Worm (Caenorhabditis elegans) whole organism, L1 larva: ENCODE measurements around the gene hpo-10.

Source experiments
- C04F5.9 ChIP-seq: sonication (generic microtip); optimal IDR thresholded peaks from 2 replicates; lab custom pipeline; 2016; ENCODE audit warnings: missing genetic modification characterization, missing compliant biosample characterization
- aha-1 ChIP-seq: fragments of 150-350 bp; optimal IDR thresholded peaks from 2 replicates; lab custom pipeline; 2014; ENCODE audit warnings: missing biosample characterization, missing genetic modification characterization
- aly-2 ChIP-seq: fragments of 150-350 bp; optimal IDR thresholded peaks from 2 replicates; lab custom pipeline; 2014; ENCODE audit warnings: missing biosample characterization, missing genetic modification characterization
- ama-1 ChIP-seq: fragments of 150-350 bp; optimal IDR thresholded peaks from 2 replicates; lab custom pipeline; 2014
- blmp-1 ChIP-seq: fragments of 150-350 bp; optimal IDR thresholded peaks from 2 replicates; lab custom pipeline; 2014; ENCODE audit warnings: missing biosample characterization, missing genetic modification characterization
- ceh-82 ChIP-seq, 3 experiments: fragments of 150-350 bp in 1 of 3; sonication (generic microtip) in 2 of 3; optimal IDR thresholded peaks; 2 replicates each; lab custom pipeline; 2014 to 2017; ENCODE audit warnings: missing biosample characterization in 3 of 3, missing genetic modification characterization in 3 of 3
- ceh-88 ChIP-seq: fragments of 200-800 bp; sonication (Bioruptor generic); IDR thresholded peaks from 2 replicates; pipeline ENCODE4 v1.3.6; 2022; ENCODE audit warnings: missing genetic modification characterization, missing compliant biosample characterization
- ceh-90 ChIP-seq: sonication (generic microtip); optimal IDR thresholded peaks from 2 replicates; lab custom pipeline; 2016; ENCODE audit warnings: missing genetic modification characterization, missing compliant biosample characterization
- dpl-1 ChIP-seq, 3 experiments: fragments of 150-350 bp in 2 of 3; sonication (generic microtip) in 1 of 3; optimal IDR thresholded peaks; 2 replicates each; lab custom pipeline; 2014 to 2017; ENCODE audit warnings: missing biosample characterization in 3 of 3, missing genetic modification characterization in 3 of 3, missing genetic modification reagents in 3 of 3
- dsc-1 ChIP-seq: sonication (generic microtip); optimal IDR thresholded peaks from 2 replicates; lab custom pipeline; 2016; ENCODE audit warnings: mild to moderate bottlenecking, missing genetic modification characterization, missing compliant biosample characterization
- efl-1 ChIP-seq, 4 experiments: fragments of 150-350 bp; optimal IDR thresholded peaks in 3 of 4; peaks in 1 of 4; 1 replicate in 1 of 4; 2 replicates in 3 of 4; lab custom pipeline; 2014; ENCODE audit warnings: missing biosample characterization in 2 of 4, missing genetic modification characterization in 2 of 4, missing genetic modification reagents in 2 of 4
- elt-2 ChIP-seq: sonication (generic microtip); optimal IDR thresholded peaks from 2 replicates; lab custom pipeline; 2016; ENCODE audit warnings: missing genetic modification characterization, mild to moderate bottlenecking, inconsistent platforms, missing compliant biosample characterization, missing genetic modification reagents
- ets-5 ChIP-seq: fragments of 200-800 bp; sonication (Bioruptor generic); IDR thresholded peaks from 2 replicates; pipeline ENCODE4 v1.3.6; 2022; ENCODE audit warnings: missing genetic modification characterization, missing compliant biosample characterization
- fkh-10 ChIP-seq: sonication (generic microtip); optimal IDR thresholded peaks from 2 replicates; lab custom pipeline; 2017; ENCODE audit warnings: missing biosample characterization, missing genetic modification reagents, missing genetic modification characterization
- fos-1 ChIP-seq: fragments of 150-350 bp; optimal IDR thresholded peaks from 2 replicates; lab custom pipeline; 2014; ENCODE audit warnings: missing biosample characterization, missing genetic modification characterization
- hlh-17 ChIP-seq: fragments of 200-800 bp; sonication (Bioruptor generic); optimal IDR thresholded peaks from 2 replicates; lab custom pipeline; 2018; ENCODE audit warnings: missing genetic modification characterization, mild to moderate bottlenecking, missing compliant biosample characterization, moderate library complexity, borderline replicate concordance
- isw-1 ChIP-seq: fragments of 200-800 bp; sonication (Bioruptor generic); IDR thresholded peaks from 2 replicates; pipeline ENCODE4 v1.3.6; 2022; ENCODE audit warnings: missing genetic modification characterization, missing compliant biosample characterization
- jun-1 ChIP-seq: fragments of 150-350 bp; optimal IDR thresholded peaks from 2 replicates; lab custom pipeline; 2014; ENCODE audit warnings: missing biosample characterization, missing genetic modification reagents, missing genetic modification characterization
- lin-13 ChIP-seq: fragments of 150-350 bp; optimal IDR thresholded peaks from 2 replicates; lab custom pipeline; 2014; ENCODE audit warnings: missing biosample characterization, missing genetic modification reagents, missing genetic modification characterization
- lin-14 ChIP-seq: fragments of 200-800 bp; sonication (Bioruptor generic); optimal IDR thresholded peaks from 2 replicates; lab custom pipeline; 2018; ENCODE audit warnings: mild to moderate bottlenecking, missing genetic modification characterization, moderate library complexity, missing compliant biosample characterization
- lin-15B ChIP-seq: fragments of 150-350 bp; sonication (generic microtip); optimal IDR thresholded peaks from 3 replicates; lab custom pipeline; 2014; ENCODE audit warnings: missing biosample characterization, missing genetic modification characterization
- lir-3 ChIP-seq: sonication (generic microtip); optimal IDR thresholded peaks from 2 replicates; lab custom pipeline; 2016; ENCODE audit warnings: mild to moderate bottlenecking, missing genetic modification characterization, moderate library complexity, missing compliant biosample characterization; ENCODE audit not compliant: poor library complexity
- lsy-2 ChIP-seq, 2 experiments: fragments of 150-350 bp; optimal IDR thresholded peaks; 2 replicates each; lab custom pipeline; 2014; ENCODE audit warnings: missing biosample characterization in 2 of 2, missing genetic modification characterization in 2 of 2
- mef-2 ChIP-seq: fragments of 150-350 bp; optimal IDR thresholded peaks from 2 replicates; lab custom pipeline; 2014; ENCODE audit warnings: missing biosample characterization, missing genetic modification characterization
- mep-1 ChIP-seq: fragments of 150-350 bp; optimal IDR thresholded peaks from 2 replicates; lab custom pipeline; 2014; ENCODE audit warnings: missing biosample characterization, missing genetic modification characterization
- nhr-11 ChIP-seq: fragments of 150-350 bp; optimal IDR thresholded peaks from 2 replicates; lab custom pipeline; 2014; ENCODE audit warnings: missing biosample characterization, missing genetic modification characterization
- nhr-12 ChIP-seq: sonication (generic microtip); optimal IDR thresholded peaks from 2 replicates; lab custom pipeline; 2017; ENCODE audit warnings: missing biosample characterization, missing genetic modification characterization
- nhr-19 ChIP-seq: fragments of 200-800 bp; sonication (Bioruptor generic); conservative IDR thresholded peaks from 2 replicates; pipeline ENCODE4 v1.3.6; 2022; ENCODE audit warnings: missing genetic modification characterization, missing compliant biosample characterization
- nhr-237 ChIP-seq: fragments of 150-350 bp; optimal IDR thresholded peaks from 2 replicates; lab custom pipeline; 2014; ENCODE audit warnings: missing biosample characterization, missing genetic modification characterization
- nhr-28 ChIP-seq: fragments of 150-350 bp; optimal IDR thresholded peaks from 2 replicates; lab custom pipeline; 2014; ENCODE audit warnings: missing biosample characterization, missing genetic modification characterization
- nhr-71 ChIP-seq: sonication (generic microtip); optimal IDR thresholded peaks from 2 replicates; lab custom pipeline; 2016; ENCODE audit warnings: mild to moderate bottlenecking, missing genetic modification characterization, moderate library complexity, missing compliant biosample characterization
- nhr-77 ChIP-seq: fragments of 150-350 bp; optimal IDR thresholded peaks from 2 replicates; lab custom pipeline; 2014; ENCODE audit warnings: missing biosample characterization, missing genetic modification characterization
- nhr-84 ChIP-seq: sonication (generic microtip); optimal IDR thresholded peaks from 2 replicates; lab custom pipeline; 2017; ENCODE audit warnings: missing biosample characterization, missing genetic modification characterization
- nhr-90 ChIP-seq: sonication (generic microtip); optimal IDR thresholded peaks from 2 replicates; lab custom pipeline; 2016; ENCODE audit warnings: mild to moderate bottlenecking, missing genetic modification characterization, missing compliant biosample characterization; ENCODE audit not compliant: poor library complexity
- rnt-1 ChIP-seq: sonication (generic microtip); optimal IDR thresholded peaks from 2 replicates; lab custom pipeline; 2016; ENCODE audit warnings: mild to moderate bottlenecking, missing genetic modification characterization, moderate library complexity, missing compliant biosample characterization
- skn-1 ChIP-seq: fragments of 150-350 bp; optimal IDR thresholded peaks from 2 replicates; lab custom pipeline; 2014; ENCODE audit warnings: missing biosample characterization, missing genetic modification characterization
- snpc-4 ChIP-seq: fragments of 150-350 bp; optimal IDR thresholded peaks from 2 replicates; lab custom pipeline; 2014; ENCODE audit warnings: missing biosample characterization, missing genetic modification characterization
- snu-23 ChIP-seq: sonication (generic microtip); optimal IDR thresholded peaks from 2 replicates; lab custom pipeline; 2016; ENCODE audit warnings: missing genetic modification characterization, missing compliant biosample characterization
- sox-4 ChIP-seq: sonication (generic microtip); optimal IDR thresholded peaks from 2 replicates; lab custom pipeline; 2016; ENCODE audit warnings: missing genetic modification characterization, missing compliant biosample characterization
- sptf-1 ChIP-seq: fragments of 150-350 bp; optimal IDR thresholded peaks from 2 replicates; lab custom pipeline; 2014; ENCODE audit warnings: missing biosample characterization, missing genetic modification characterization
- swsn-7 ChIP-seq: sonication (generic microtip); optimal IDR thresholded peaks from 2 replicates; lab custom pipeline; 2016; ENCODE audit warnings: missing genetic modification characterization, missing compliant biosample characterization
- tlp-1 ChIP-seq: fragments of 150-350 bp; optimal IDR thresholded peaks from 2 replicates; lab custom pipeline; 2014; ENCODE audit warnings: missing biosample characterization, missing genetic modification characterization
- unc-130 ChIP-seq: fragments of 150-350 bp; optimal IDR thresholded peaks from 2 replicates; lab custom pipeline; 2017; ENCODE audit warnings: missing biosample characterization, missing genetic modification characterization, inconsistent platforms
- unc-30 ChIP-seq: sonication (generic microtip); optimal IDR thresholded peaks from 2 replicates; lab custom pipeline; 2017; ENCODE audit warnings: missing biosample characterization, missing genetic modification characterization
- xbp-1 ChIP-seq: sonication (generic microtip); optimal IDR thresholded peaks from 2 replicates; lab custom pipeline; 2016; ENCODE audit warnings: missing genetic modification characterization, missing compliant biosample characterization
- zag-1 ChIP-seq: fragments of 150-350 bp; optimal IDR thresholded peaks from 2 replicates; lab custom pipeline; 2014; ENCODE audit warnings: missing biosample characterization, missing genetic modification characterization
- ztf-4 ChIP-seq: fragments of 150-350 bp; optimal IDR thresholded peaks from 2 replicates; lab custom pipeline; 2014; ENCODE audit warnings: missing biosample characterization, missing genetic modification characterization

The hpo-10 gene

DNA sequence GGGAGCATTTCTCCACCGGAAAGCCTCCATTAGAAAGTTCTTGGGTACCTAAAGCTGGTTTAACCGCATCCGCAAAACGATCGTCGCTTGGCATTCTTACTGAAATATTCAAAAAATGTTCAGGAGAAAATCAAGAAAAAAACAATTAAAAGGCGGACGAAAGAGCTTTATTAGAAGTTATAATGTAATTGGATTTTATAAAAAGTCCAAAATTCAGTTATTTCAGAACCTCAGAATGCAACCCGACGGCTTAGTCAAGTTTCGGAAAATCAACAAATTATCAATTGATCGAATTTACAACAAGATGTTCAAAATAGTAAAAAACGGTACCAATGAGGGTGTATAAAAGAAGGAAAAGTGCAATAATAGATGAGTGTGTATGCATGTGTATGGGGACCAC lies 16.6 kb downstream of the hpo-10 start, which contains the start of gene pxl-1:
Gene pxl-1 (minus strand): TSS at position 101 of the 400 bp plus-strand sequence.
- no peak for TF ChIP-seq nhr-84 (tag; lab: Kevin White, UChicago)
- no peak for TF ChIP-seq sptf-1 (tag; lab: Kevin White, UChicago)
- no peak for TF ChIP-seq lsy-2 (tag; optimal IDR thresholded peaks at IDR 0.05; lab: Kevin White, UChicago)
- TF ChIP-seq unc-130 (tag; lab: Kevin White, UChicago), result no peak
- no peak for TF ChIP-seq lin-14 (GFP tag; lab: Kevin White, UChicago)
- TF ChIP-seq tlp-1, result no peak
- no peak for TF ChIP-seq aly-2 (tag; lab: Kevin White, UChicago)

DNA sequence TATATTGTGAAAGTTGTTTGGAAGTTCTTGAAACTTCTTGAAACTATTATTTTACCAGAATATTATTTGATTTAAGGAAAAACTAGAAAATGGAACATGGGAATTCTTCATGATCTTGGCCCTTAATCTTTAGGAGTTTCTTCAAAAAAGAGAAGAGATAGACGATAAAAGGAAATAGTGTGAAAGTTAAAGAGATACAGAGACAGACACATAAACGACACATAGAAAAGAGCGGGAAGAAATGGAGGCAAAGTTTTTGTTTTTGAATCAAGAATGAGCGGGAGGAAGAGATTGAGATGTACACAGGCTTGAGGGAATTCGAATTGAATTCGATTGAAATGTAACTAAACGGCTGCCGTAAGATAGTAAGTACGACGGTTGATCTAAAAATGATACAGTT lies 18.2 kb downstream of the hpo-10 start:
- TF ChIP-seq efl-1 (optimal IDR thresholded peaks at IDR 0.05; lab: Kevin White, UChicago), result peak; percentile 4 to 12
- peak in 1 of 2 experiments; percentile 11 for TF ChIP-seq efl-1 (GFP tag; optimal IDR thresholded peaks at IDR 0.05 in 1 of 2; lab: Kevin White, UChicago)
- TF ChIP-seq nhr-71 (tag; lab: Kevin White, UChicago), result peak; percentile 22
- peak in 1 of 2 experiments; percentile 27 for TF ChIP-seq lsy-2 (tag; optimal IDR thresholded peaks at IDR 0.05; lab: Kevin White, UChicago)
- TF ChIP-seq skn-1 (tag; lab: Kevin White, UChicago), result no peak
- TF ChIP-seq mep-1 (tag; lab: Kevin White, UChicago), result no peak
- TF ChIP-seq dpl-1 (GFP tag; optimal IDR thresholded peaks at IDR 0.05; lab: Kevin White, UChicago), result peak; percentile 19 to 50 (median 22)
- TF ChIP-seq ceh-88 (GFP tag; lab: Robert Waterston, UW), result no peak
- TF ChIP-seq lin-14 (GFP tag; lab: Kevin White, UChicago), result peak; percentile 60
- TF ChIP-seq snu-23, result peak; percentile 28
- TF ChIP-seq blmp-1 (tag; lab: Kevin White, UChicago), result peak; percentile 8
- TF ChIP-seq, all 84 proteins: peak for 7

DNA sequence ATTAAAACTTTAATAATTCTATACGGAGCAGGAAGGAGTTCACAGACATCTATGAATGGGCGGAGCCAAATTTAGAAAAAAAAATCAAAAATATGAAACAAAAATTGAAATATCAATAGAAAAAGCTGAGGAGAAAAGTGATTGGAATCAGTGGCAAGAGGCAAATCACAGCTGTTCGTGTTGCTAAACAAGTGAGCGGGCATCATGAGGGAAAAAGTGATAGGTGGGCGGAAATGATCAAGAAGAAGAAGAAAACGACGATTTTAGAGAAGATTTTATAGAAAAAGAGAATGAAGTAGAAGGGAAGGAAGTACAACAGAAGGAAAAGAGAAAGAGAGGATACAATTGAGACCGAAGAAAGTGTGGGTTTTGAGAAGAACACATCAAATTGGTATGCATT lies 19.3 kb downstream of the hpo-10 start:
- TF ChIP-seq ceh-82 (tag; optimal IDR thresholded peaks at IDR 0.05; lab: Kevin White, UChicago) (no peak), lin-13 (no peak), lir-3 (tag; lab: Kevin White, UChicago) (no peak), snu-23 (peak; percentile 18), C04F5.9 (no peak), nhr-237 (tag; lab: Kevin White, UChicago) (no peak), zag-1 (no peak), aha-1 (no peak), ceh-88 (GFP tag; lab: Robert Waterston, UW) (no peak), nhr-28 (tag; lab: Kevin White, UChicago) (no peak), efl-1 (optimal IDR thresholded peaks at IDR 0.05; lab: Kevin White, UChicago) (peak in 1 of 2 experiments; percentile 2), efl-1 (GFP tag; optimal IDR thresholded peaks at IDR 0.05 in 1 of 2; lab: Kevin White, UChicago) (no peak), nhr-71 (tag; lab: Kevin White, UChicago) (peak; percentile 30), dsc-1 (tag; lab: Kevin White, UChicago) (no peak), mef-2 (no peak), lin-14 (GFP tag; lab: Kevin White, UChicago) (peak; percentile 74), mep-1 (tag; lab: Kevin White, UChicago) (no peak), fkh-10 (GFP tag; lab: Kevin White, UChicago) (no peak), ztf-4 (tag; lab: Kevin White, UChicago) (no peak), blmp-1 (tag; lab: Kevin White, UChicago) (peak; percentile 64), dpl-1 (GFP tag; optimal IDR thresholded peaks at IDR 0.05; lab: Kevin White, UChicago) (no peak), ama-1 (lab: Kevin White, UChicago) (no peak), elt-2 (tag; lab: Kevin White, UChicago) (no peak), ets-5 (GFP tag; lab: Robert Waterston, UW) (no peak), sox-4 (tag; lab: Kevin White, UChicago) (no peak), isw-1 (GFP tag; lab: Robert Waterston, UW) (no peak), nhr-11 (tag; lab: Kevin White, UChicago) (no peak), nhr-12 (tag; lab: Kevin White, UChicago) (no peak), fos-1 (tag; lab: Kevin White, UChicago) (no peak), jun-1 (tag; lab: Kevin White, UChicago) (no peak), xbp-1 (no peak), sptf-1 (tag; lab: Kevin White, UChicago) (no peak), hlh-17 (GFP tag; lab: Kevin White, UChicago) (no peak), nhr-19 (no peak), unc-30 (no peak), nhr-77 (tag; lab: Kevin White, UChicago) (no peak), nhr-90 (tag; lab: Kevin White, UChicago) (no peak), swsn-7 (no peak), unc-130 (tag; lab: Kevin White, UChicago) (peak; percentile 27), lsy-2 (tag; optimal IDR thresholded peaks at IDR 0.05; lab: Kevin White, UChicago) (peak in 1 of 2 experiments; percentile 7), lin-15B (tag; lab: Kevin White, UChicago) (no peak), rnt-1 (peak; percentile 37), ceh-90 (tag; lab: Kevin White, UChicago) (no peak), snpc-4 (tag; lab: Kevin White, UChicago) (no peak)
- TF ChIP-seq, all 84 proteins: peak for 8
